Fruit fly (Drosophila melanogaster) whole organism, larva: Measurements from ENCODE around the gene CG15528.

ENCODE experiments used
- noc ChIP-seq: fragments of 200-800 bp; sonication (Bioruptor generic); optimal IDR thresholded peaks from 3 replicates; lab custom pipeline; 2019; ENCODE audit warnings: missing biosample characterization, mild to moderate bottlenecking, missing genetic modification characterization, moderate library complexity

CG15528 gene

DNA sequence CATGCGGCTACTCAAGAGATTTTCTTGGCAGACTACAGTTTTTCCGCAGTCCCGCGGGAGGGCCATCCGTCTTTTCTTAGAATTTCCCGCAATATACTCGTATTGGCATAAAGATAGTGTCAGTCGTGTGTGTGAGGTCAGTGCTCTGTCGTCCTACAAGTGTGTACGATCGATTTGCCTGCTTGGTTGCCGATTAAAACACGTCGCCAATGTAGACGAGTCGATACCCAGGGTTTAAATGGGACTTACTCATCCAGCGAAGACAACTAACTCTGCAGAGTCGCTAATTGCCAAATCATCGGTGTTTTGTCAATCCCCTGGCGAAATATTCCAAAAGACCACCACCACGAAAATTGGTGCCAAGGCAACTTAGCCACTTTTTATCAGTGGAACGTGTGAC lies 14.1 kb upstream of the CG15528 start:
- no peak for TF ChIP-seq noc (tag; lab: Kevin White, UChicago)

DNA sequence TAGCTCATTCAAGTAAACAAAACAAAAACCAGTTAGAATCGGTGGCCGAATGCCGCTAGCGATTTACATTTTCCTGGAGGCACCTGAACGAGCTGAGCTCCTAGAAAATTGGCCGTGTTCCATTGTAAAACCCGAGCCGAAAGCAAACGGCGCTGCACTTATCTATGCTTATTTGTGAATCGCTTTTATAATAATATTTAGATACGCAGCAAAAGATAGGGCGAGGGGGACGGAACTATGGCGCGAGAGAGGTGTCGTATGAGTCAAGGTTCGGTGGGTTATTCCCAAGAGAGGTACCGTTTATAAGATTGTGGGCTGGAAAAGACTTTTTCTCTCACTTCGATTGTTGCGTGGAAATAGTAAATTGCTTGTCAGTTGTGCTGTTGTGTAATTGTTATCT lies 11.8 kb upstream of the CG15528 start:
- TF ChIP-seq noc (tag; lab: Kevin White, UChicago): no peak

DNA sequence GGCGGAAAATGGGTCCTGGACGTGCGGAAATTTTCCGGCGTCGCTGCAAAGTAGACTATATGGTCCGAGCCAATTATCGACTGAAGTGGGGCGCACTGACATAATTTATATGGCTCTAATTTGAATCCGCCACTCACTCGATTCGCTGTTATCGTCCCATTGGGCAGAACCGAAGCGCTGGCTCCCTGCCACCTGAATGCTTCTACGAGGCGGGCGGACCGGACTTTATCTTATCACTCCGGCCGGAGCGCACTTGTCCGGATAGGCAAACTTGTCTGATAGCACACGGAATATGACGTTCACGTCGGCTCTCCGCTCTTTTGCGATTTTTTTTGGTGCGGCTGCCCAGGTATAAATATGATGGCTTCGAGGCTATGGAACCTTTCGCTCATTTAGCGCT lies 10.6 kb upstream of the CG15528 start:
- TF ChIP-seq noc (tag; lab: Kevin White, UChicago): peak; percentile 65

DNA sequence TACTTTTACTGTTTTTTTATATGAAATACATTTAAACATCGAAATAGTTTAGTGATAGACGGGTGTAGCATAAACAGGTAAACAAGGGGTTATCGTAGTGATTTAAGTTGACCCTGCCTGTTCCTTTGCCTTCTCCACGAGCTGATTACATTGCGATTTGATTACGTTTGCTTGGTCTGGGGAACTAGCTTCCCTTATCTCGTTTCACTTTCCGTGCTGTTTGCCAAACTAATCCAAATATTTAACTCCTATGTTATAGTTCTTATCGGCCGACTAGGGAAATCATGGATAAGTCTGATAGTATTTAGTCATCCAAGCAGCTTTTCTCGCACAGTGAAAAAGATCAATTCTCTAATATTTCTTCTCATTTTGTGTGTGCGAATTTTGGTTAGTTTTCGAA lies 10.1 kb upstream of the CG15528 start:
- no peak for TF ChIP-seq noc (tag; lab: Kevin White, UChicago)

DNA sequence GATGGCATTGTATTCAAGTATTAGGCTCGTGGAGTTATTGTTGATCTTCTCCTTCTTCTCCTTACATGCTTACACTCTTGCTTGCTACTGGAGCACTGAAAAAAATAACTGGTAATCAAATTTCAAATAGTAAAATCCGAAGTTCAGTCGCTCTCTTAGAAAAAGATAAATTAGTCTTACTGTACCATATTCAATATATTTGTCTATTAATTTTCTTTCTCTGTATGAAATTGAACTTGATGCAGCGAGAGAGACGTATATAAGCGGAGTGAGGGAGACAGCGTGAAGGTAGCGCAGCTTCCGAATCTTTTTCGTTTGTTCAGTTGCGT lies 9.2 kb upstream of the CG15528 start:
- TF ChIP-seq noc (tag; lab: Kevin White, UChicago): peak; percentile 56

DNA sequence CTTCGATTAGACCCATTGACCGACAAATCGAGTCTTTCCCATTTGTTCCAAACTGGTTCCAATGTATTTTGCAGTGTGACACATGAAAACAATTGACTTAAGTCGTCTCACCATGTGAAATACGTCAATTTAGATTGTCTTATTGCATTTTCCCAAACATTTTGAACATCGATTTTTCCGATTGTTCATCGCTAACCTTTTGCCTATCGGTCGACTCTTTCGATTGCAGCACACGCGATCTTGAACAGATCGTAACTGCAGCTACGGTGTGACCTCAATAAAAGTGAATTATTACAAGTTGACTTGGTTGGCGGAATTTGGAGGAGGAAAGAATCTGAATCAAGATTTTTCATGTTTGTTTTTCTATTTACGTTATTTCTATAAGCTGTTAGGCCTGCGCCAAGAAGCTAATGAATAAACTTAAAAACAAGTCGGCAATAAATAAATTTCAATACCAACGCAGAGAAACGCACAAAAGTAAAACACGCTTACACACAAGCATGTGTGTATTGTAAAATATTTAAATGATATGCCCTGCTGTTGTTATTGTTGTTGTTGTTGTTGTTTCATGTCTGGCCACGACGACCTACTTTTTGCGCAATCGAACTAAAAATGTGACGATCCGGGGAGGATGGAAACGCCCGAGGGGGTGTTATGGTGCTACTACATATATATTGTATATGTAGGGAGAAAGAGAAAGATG lies 8.7 kb upstream of the CG15528 start:
- TF ChIP-seq noc (tag; lab: Kevin White, UChicago): no peak

DNA sequence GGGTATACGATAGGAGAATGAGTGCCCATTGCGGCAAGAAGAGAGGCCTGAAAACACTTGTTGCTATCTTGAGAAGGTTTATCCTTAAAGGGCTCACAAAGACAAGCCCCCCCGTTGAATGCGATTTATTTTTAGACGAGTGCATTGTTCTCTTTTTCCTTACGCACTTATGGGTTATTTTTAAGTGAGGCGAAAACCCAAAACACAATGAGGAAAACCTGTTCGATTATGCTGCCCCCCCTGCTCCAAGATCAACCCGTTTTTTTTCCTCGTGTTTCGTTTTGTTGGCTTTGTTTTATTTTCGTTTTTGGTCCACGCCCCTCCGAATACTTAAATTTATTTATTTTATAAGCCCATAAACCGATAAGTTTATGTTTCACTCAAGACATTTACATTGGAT lies 8.0 kb upstream of the CG15528 start:
- TF ChIP-seq noc (tag; lab: Kevin White, UChicago): no peak

DNA sequence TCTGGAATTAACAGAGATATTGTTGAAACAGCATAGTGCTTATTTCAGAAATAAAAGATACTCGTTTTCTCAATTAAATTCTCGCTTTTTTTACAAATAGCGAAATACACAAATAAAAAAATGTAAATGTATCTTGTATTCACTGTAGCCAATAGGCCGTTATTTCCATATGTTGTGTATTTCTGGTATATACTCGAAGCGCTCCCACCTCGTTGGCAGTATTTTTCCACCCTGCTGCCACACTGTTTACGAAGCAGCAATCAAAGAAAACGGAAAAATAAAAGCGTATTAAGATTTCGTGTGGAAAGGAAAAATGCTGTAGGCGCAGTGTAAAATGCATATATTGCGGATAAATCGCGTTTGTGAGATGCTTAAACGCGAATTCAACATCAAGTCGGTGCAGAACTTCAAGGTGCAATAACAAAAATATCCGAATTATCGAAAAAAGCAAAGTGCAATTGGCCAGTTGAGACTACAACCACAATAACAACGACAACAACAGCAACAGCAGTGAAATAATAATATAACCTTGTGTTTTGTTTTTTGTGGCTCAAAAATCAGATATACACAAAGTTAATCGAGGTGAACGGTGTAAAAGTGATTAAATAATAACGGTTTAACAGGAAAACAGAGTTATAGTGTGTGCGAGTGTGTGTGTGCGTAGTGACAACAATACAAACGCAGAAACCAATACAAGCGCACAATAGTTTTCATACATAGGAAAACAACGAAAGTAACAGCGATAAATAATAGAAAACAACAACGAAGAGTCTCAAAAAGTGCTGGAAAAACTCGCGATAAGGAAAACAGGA lies 6.4 kb upstream of the CG15528 start, which contains the start of gene sima:
sima (plus strand) TSS at position 255 of the 812 bp plus-strand sequence.
- no peak for TF ChIP-seq noc (tag; lab: Kevin White, UChicago)

DNA sequence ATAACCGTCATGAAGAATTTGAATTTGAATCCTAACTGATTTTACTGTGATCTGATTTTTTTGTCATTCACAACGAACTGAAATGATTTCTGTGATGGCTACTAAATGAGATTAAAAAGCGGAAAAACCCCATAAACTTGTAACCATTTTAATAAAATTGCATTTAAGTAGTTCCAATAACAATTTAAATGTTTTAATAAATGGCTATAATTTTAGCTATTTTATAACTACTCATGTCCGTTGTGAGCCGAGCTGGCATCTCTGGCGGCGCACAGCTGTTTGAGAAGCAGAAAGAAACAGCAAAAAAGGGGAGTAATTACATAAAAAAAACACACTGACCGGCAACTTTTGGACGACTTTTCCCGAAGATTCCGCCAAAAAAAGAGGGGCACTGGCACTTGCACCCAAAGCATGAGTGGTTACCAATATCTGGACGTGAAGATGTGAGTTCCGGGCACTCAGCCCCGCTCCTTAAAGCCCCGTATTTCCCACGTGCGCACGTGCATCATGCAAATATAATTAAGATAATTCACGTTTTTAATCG lies 4.8 kb upstream of the CG15528 start, which contains the start of the genes CG7950 and Rpp14a:
CG7950 (plus strand) TSS at position 268 of the 544 bp plus-strand sequence.
Rpp14a (plus strand) TSS at position 268 of the 544 bp plus-strand sequence.
- peak; percentile 69 for TF ChIP-seq noc (tag; lab: Kevin White, UChicago)

DNA sequence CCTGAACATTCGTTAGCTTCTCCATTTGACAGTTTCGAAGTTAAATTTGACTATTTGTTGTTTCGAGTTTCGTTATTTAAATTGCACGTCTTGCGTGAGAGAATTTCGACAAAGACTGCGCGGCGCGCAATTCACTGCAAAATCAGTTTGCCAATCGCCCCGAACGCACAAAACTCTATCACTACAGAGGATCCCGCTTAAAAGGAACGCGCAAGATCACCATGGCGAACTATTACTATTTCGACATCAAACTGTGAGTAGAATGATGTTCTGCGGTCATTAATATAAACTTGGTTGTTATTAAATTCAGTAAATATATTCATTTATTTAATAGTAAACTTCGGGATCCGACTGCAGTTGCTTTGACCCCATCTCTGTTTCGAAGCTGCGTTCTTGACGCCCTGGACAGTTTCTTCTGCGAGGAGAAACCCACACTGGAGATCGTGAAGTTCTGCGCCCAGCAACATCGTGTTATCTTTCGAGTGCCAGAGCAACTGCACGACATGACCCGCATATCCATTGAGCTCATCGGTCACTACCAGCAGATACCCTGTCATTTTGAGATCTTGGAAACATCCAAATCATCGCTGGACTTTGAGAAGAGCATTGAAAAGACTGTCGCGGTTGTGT lies 4.1 kb upstream of the CG15528 start, which contains the start of the genes Rpp14b and spn-A:
Rpp14b (plus strand) TSS at position 43 of the 630 bp plus-strand sequence.
spn-A (minus strand) TSS at position 123 of the 630 bp plus-strand sequence.
- no peak for TF ChIP-seq noc (tag; lab: Kevin White, UChicago)

DNA sequence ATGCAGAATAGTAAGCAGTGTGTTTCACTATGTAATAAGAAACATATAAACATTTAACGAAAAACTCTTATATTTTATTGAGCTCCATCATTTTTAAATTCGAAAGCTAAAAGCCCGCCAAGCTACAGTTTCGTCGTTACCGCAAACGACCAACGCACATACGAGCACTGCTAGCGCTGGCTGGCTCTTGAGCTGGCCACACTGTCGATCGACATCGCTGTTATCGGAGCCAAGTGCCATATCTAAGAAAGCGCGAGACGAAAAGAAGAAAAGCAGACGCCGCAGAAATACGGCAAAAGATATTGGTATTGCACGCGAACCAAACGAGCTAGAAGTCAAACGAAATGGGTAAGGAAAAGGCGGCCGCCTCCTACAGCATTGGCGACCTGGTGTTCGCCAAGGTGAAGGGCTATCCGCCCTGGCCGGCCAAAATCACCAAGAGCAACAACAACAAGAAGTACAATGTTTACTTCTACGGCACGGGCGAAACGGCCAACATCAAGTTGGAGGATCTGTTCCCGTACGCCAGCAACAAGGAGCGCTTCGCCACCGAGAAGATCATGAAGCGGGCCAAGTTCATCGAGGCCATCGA lies 639 bp upstream of the CG15528 start, which contains the start of gene Jasper:
Jasper (plus strand) TSS at position 60 of the 592 bp plus-strand sequence.
- no peak for TF ChIP-seq noc (tag; lab: Kevin White, UChicago)

DNA sequence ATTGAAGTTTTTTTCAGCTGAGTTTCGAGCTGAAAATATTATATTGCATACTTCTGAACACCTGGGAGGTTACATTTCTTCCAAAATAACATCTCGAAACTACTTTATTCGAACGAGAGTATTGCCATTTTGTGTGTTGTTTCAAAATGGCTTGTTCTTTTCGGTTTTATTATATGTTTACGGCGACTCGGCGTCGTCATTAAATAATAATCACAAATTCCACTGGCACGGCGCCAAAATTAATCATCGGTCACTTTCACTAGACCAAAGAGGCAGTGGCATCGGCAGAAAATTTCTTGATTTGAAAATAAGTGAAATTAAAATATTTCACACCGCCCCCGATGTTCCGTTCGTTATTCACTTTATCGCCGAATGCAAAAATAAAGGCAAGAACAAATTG lies 1.5 kb downstream of the CG15528 start:
- no peak for TF ChIP-seq noc (tag; lab: Kevin White, UChicago)

DNA sequence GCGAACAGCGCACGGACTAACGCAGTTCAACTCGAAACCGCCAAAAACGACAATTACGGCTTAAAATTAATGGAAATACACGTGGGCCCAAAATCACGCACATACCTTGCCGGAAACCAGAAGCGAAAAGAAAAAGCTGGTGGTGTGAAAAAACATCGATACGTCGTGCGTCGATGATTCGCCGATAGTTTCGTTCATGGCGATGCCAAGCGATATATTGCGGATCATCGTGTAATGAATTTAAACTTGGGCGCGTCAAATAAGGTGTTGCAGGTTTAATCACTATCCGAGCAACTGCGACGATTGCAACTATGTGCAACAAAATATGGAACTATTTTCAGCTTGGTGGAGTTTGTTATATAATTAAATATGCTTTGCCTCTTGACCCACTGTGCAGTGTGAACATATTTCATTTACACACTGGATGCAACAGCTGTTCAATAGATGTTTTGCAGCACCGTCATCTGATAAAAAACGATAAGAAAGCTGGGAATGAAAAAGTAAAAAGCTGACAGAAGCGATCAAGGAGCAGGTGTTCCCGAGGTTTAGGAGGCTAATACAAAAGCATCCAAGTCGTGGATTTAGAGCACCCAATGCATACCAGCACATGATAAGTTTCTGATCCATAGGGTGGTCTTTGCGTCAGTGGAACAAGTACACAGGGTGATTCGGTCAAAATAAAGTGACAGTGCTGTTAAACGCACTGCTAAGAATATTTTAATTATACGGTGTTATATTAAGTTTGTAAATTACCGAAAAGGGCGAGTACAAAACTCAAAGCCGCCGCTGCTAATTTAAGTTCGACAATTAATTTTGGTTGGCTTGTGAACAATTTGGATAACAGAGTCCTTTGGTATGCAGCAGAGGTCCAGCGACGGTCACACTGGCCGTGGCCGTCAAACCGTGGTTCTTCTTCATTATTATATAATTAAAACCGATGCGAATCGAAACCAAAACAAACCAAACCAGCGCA lies 5.6 kb downstream of the CG15528 start, which contains the start of the genes RpL32 and CG7943:
RpL32 (minus strand) TSS at position 133 of the 973 bp plus-strand sequence.
CG7943 (plus strand) TSS at position 442 of the 973 bp plus-strand sequence.
- peak; percentile 90 for TF ChIP-seq noc (tag; lab: Kevin White, UChicago)
